Fruit fly (Drosophila melanogaster) whole organism, embryonic: ENCODE data around the gene Urm1.

ENCODE experiments used
- ATbp ChIP-seq: fragments of 200-800 bp; sonication (Bioruptor generic); optimal IDR thresholded peaks from 2 replicates; lab custom pipeline; 2017; ENCODE audit warnings: missing biosample characterization, mild to moderate bottlenecking, missing genetic modification characterization, missing genetic modification reagents
- Blimp-1 ChIP-seq: fragments of 200-800 bp; sonication (Bioruptor generic); optimal IDR thresholded peaks from 3 replicates; lab custom pipeline; 2018; ENCODE audit warnings: missing biosample characterization, missing genetic modification characterization, mild to moderate bottlenecking, moderate library complexity, missing genetic modification reagents
- CG10209 ChIP-seq: fragments of 200-800 bp; sonication (Bioruptor generic); optimal IDR thresholded peaks from 3 replicates; lab custom pipeline; 2017; ENCODE audit warnings: missing biosample characterization, mild to moderate bottlenecking, missing genetic modification characterization, missing genetic modification reagents
- CG10543 ChIP-seq: fragments of 200-800 bp; sonication (Bioruptor generic); optimal IDR thresholded peaks from 3 replicates; lab custom pipeline; 2017; ENCODE audit warnings: missing biosample characterization, mild to moderate bottlenecking, missing genetic modification characterization, moderate library complexity
- CG10654 ChIP-seq: fragments of 200-800 bp; sonication (Bioruptor generic); optimal IDR thresholded peaks from 2 replicates; lab custom pipeline; 2016; ENCODE audit warnings: missing biosample characterization, missing genetic modification characterization
- CG11456 ChIP-seq: fragments of 200-800 bp; sonication (Bioruptor generic); IDR thresholded peaks from 3 replicates; pipeline ENCODE4 v1.3.6; 2022; ENCODE audit warnings: missing biosample characterization, missing genetic modification characterization
- CG12071 ChIP-seq: fragments of 200-800 bp; sonication (Bioruptor generic); optimal IDR thresholded peaks from 3 replicates; lab custom pipeline; 2018; ENCODE audit warnings: missing biosample characterization, mild to moderate bottlenecking, missing genetic modification characterization
- CG12219 ChIP-seq: fragments of 200-800 bp; sonication (Bioruptor generic); optimal IDR thresholded peaks from 3 replicates; lab custom pipeline; 2018; ENCODE audit warnings: missing biosample characterization, mild to moderate bottlenecking, missing genetic modification characterization
- CG14050 ChIP-seq: fragments of 200-800 bp; sonication (Bioruptor generic); IDR thresholded peaks from 3 replicates; pipeline ENCODE4 v1.3.6; 2022; ENCODE audit warnings: missing biosample characterization, missing genetic modification characterization
- CG14965 ChIP-seq: fragments of 200-800 bp; sonication (Bioruptor generic); optimal IDR thresholded peaks from 2 replicates; lab custom pipeline; 2016; ENCODE audit warnings: missing biosample characterization, missing genetic modification characterization, borderline replicate concordance
- CG15073 ChIP-seq: fragments of 200-800 bp; sonication (Bioruptor generic); optimal IDR thresholded peaks from 2 replicates; lab custom pipeline; 2016; ENCODE audit warnings: missing biosample characterization, missing genetic modification characterization
- CG17359 ChIP-seq: fragments of 200-800 bp; sonication (Bioruptor generic); optimal IDR thresholded peaks from 3 replicates; lab custom pipeline; 2018; ENCODE audit warnings: missing biosample characterization, mild to moderate bottlenecking, missing genetic modification characterization, moderate library complexity
- CG18476 ChIP-seq: fragments of 200-800 bp; sonication (Bioruptor generic); optimal IDR thresholded peaks from 2 replicates; lab custom pipeline; 2016; ENCODE audit warnings: missing biosample characterization, mild to moderate bottlenecking, missing genetic modification characterization
- CG2678 ChIP-seq: fragments of 200-800 bp; sonication (Bioruptor generic); optimal IDR thresholded peaks from 3 replicates; lab custom pipeline; 2019; ENCODE audit warnings: missing biosample characterization, mild to moderate bottlenecking, missing genetic modification characterization, moderate library complexity
- CG30020 ChIP-seq: fragments of 200-800 bp; optimal IDR thresholded peaks from 2 replicates; lab custom pipeline; 2019; ENCODE audit warnings: missing biosample characterization, mild to moderate bottlenecking, missing genetic modification characterization, moderate library complexity
- CG30403 ChIP-seq: fragments of 200-800 bp; sonication (Bioruptor generic); optimal IDR thresholded peaks from 3 replicates; lab custom pipeline; 2016; ENCODE audit warnings: missing biosample characterization, missing genetic modification characterization
- CG30431 ChIP-seq: fragments of 200-800 bp; sonication (Bioruptor generic); optimal IDR thresholded peaks from 2 replicates; lab custom pipeline; 2017; ENCODE audit warnings: missing biosample characterization, missing genetic modification characterization
- CG31365 ChIP-seq: fragments of 200-800 bp; sonication (Bioruptor generic); optimal IDR thresholded peaks from 2 replicates; lab custom pipeline; 2018; ENCODE audit warnings: missing biosample characterization, mild to moderate bottlenecking, missing genetic modification characterization
- CG32767 ChIP-seq: fragments of 200-800 bp; sonication (Bioruptor generic); IDR thresholded peaks from 2 replicates; pipeline ENCODE4 v1.3.6; 2022; ENCODE audit warnings: missing biosample characterization, missing genetic modification characterization
- CG33213 ChIP-seq: fragments of 200-800 bp; sonication (Bioruptor generic); optimal IDR thresholded peaks from 3 replicates; lab custom pipeline; 2016; ENCODE audit warnings: missing biosample characterization, missing genetic modification characterization
- CG34376 ChIP-seq: fragments of 200-800 bp; sonication (Bioruptor generic); optimal IDR thresholded peaks from 2 replicates; lab custom pipeline; 2018; ENCODE audit warnings: missing biosample characterization, mild to moderate bottlenecking, missing genetic modification characterization
- CG7357 ChIP-seq: fragments of 200-800 bp; sonication (Bioruptor generic); IDR thresholded peaks from 3 replicates; pipeline ENCODE4 v1.3.6; 2022; ENCODE audit warnings: missing biosample characterization, missing genetic modification characterization
- CG7963 ChIP-seq: fragments of 200-800 bp; sonication (Bioruptor generic); IDR thresholded peaks from 3 replicates; pipeline ENCODE4 v1.3.6; 2022; ENCODE audit warnings: missing biosample characterization, missing genetic modification characterization; ENCODE audit not compliant: partially characterized antibody
- CG9797 ChIP-seq: fragments of 200-800 bp; sonication (Bioruptor generic); optimal IDR thresholded peaks from 3 replicates; lab custom pipeline; 2018; ENCODE audit warnings: missing biosample characterization, mild to moderate bottlenecking, missing genetic modification characterization
- CTCF ChIP-seq: fragments of 200-800 bp; sonication (Bioruptor generic); optimal IDR thresholded peaks from 2 replicates; lab custom pipeline; 2017; ENCODE audit warnings: missing biosample characterization, mild to moderate bottlenecking, missing genetic modification characterization, moderate library complexity
- CoRest ChIP-seq: fragments of 200-800 bp; sonication (Bioruptor generic); optimal IDR thresholded peaks from 3 replicates; lab custom pipeline; 2018; ENCODE audit warnings: missing biosample characterization, mild to moderate bottlenecking, missing genetic modification characterization, moderate library complexity
- Dfd ChIP-seq, 2 experiments: fragments of >200 bp; optimal IDR thresholded peaks; 2 replicates each; lab custom pipeline; 2017; ENCODE audit warnings: missing biosample characterization in 2 of 2, missing genetic modification characterization in 2 of 2
- Doc2 ChIP-seq: fragments of 200-800 bp; sonication (Bioruptor generic); IDR thresholded peaks from 2 replicates; pipeline ENCODE4 v1.3.6; 2022; ENCODE audit warnings: missing biosample characterization, missing genetic modification characterization
- Ets97D ChIP-seq: fragments of 200-800 bp; sonication (Bioruptor generic); optimal IDR thresholded peaks from 3 replicates; lab custom pipeline; 2016; ENCODE audit warnings: missing biosample characterization, missing genetic modification characterization
- Med ChIP-seq: fragments of 200-800 bp; sonication (Bioruptor generic); peaks from one replicate; lab custom pipeline; 2016; ENCODE audit warnings: missing biosample characterization, missing genetic modification characterization, mild to moderate bottlenecking, inconsistent platforms, moderate library complexity
- PHDP ChIP-seq: fragments of 200-800 bp; sonication (Bioruptor generic); optimal IDR thresholded peaks from 3 replicates; lab custom pipeline; 2018; ENCODE audit warnings: missing biosample characterization, mild to moderate bottlenecking, missing genetic modification characterization, moderate library complexity
- Ssrp ChIP-seq: fragments of 200-800 bp; sonication (Bioruptor generic); optimal IDR thresholded peaks from 2 replicates; lab custom pipeline; 2018; ENCODE audit warnings: missing biosample characterization, mild to moderate bottlenecking, missing genetic modification characterization, moderate library complexity
- ab ChIP-seq: fragments of 200-800 bp; sonication (Bioruptor generic); optimal IDR thresholded peaks from 2 replicates; lab custom pipeline; 2016; ENCODE audit warnings: missing biosample characterization, missing genetic modification characterization
- bowl ChIP-seq: fragments of 200-800 bp; sonication (Bioruptor generic); IDR thresholded peaks from 2 replicates; pipeline ENCODE4 v1.3.6; 2022; ENCODE audit warnings: missing biosample characterization, missing genetic modification characterization
- br ChIP-seq: fragments of >200 bp; optimal IDR thresholded peaks from 2 replicates; lab custom pipeline; 2017
- cato ChIP-seq: fragments of 200-800 bp; sonication (Bioruptor generic); optimal IDR thresholded peaks from 2 replicates; lab custom pipeline; 2016; ENCODE audit warnings: missing biosample characterization, missing genetic modification characterization, borderline replicate concordance
- cg ChIP-seq: fragments of 200-800 bp; sonication (Bioruptor generic); optimal IDR thresholded peaks from 3 replicates; lab custom pipeline; 2019; ENCODE audit warnings: missing biosample characterization, mild to moderate bottlenecking, missing genetic modification characterization, moderate library complexity
- emc ChIP-seq: fragments of 200-800 bp; sonication (Bioruptor generic); optimal IDR thresholded peaks from 2 replicates; lab custom pipeline; 2016; ENCODE audit warnings: missing biosample characterization, missing genetic modification characterization
- eve ChIP-seq, 2 experiments: fragments of >200 bp; optimal IDR thresholded peaks; 2 replicates each; lab custom pipeline; 2017; ENCODE audit warnings: missing biosample characterization in 2 of 2, missing genetic modification characterization in 2 of 2
- fd102C ChIP-seq: fragments of 200-800 bp; sonication (Bioruptor generic); optimal IDR thresholded peaks from 2 replicates; lab custom pipeline; 2018; ENCODE audit warnings: missing biosample characterization, mild to moderate bottlenecking, missing genetic modification characterization, moderate library complexity
- kah ChIP-seq: fragments of 200-800 bp; sonication (Bioruptor generic); optimal IDR thresholded peaks from 2 replicates; lab custom pipeline; 2018; ENCODE audit warnings: missing biosample characterization, mild to moderate bottlenecking, missing genetic modification characterization
- mld ChIP-seq: fragments of 200-800 bp; sonication (Bioruptor generic); IDR thresholded peaks from 3 replicates; pipeline ENCODE4 v1.3.6; 2022; ENCODE audit warnings: missing biosample characterization, missing genetic modification characterization; ENCODE audit not compliant: partially characterized antibody
- nerfin-2 ChIP-seq: fragments of 200-800 bp; sonication (Bioruptor generic); IDR thresholded peaks from 2 replicates; pipeline ENCODE4 v1.3.6; 2022; ENCODE audit warnings: missing biosample characterization, missing genetic modification characterization; ENCODE audit not compliant: partially characterized antibody
- onecut ChIP-seq: fragments of 200-800 bp; sonication (Bioruptor generic); IDR thresholded peaks from 2 replicates; pipeline ENCODE4 v1.3.6; 2022; ENCODE audit warnings: missing biosample characterization, missing genetic modification characterization
- pnt ChIP-seq: fragments of 200-800 bp; sonication (Bioruptor generic); optimal IDR thresholded peaks from 3 replicates; lab custom pipeline; 2016; ENCODE audit warnings: missing biosample characterization, missing genetic modification characterization
- sim ChIP-seq: fragments of 200-800 bp; sonication (Bioruptor generic); IDR thresholded peaks from 2 replicates; pipeline ENCODE4 v1.3.6; 2022; ENCODE audit warnings: missing biosample characterization, missing genetic modification characterization
- slbo ChIP-seq: fragments of 200-800 bp; sonication (Bioruptor generic); IDR thresholded peaks from 2 replicates; pipeline ENCODE4 v1.3.6; 2022; ENCODE audit warnings: missing biosample characterization, missing genetic modification characterization
- sob ChIP-seq: fragments of 200-800 bp; sonication (Bioruptor generic); IDR thresholded peaks from 2 replicates; pipeline ENCODE4 v1.3.6; 2022; ENCODE audit warnings: missing biosample characterization, missing genetic modification characterization
- sqz ChIP-seq: fragments of 200-800 bp; sonication (Bioruptor generic); optimal IDR thresholded peaks from 3 replicates; lab custom pipeline; 2018; ENCODE audit warnings: missing biosample characterization, mild to moderate bottlenecking, missing genetic modification characterization
- tll ChIP-seq, 2 experiments: fragments of 200-800 bp in 1 of 2; fragments of >200 bp in 1 of 2; sonication (Bioruptor generic) in 1 of 2; optimal IDR thresholded peaks; 2 replicates each; lab custom pipeline; 2017 to 2019; ENCODE audit warnings: missing biosample characterization in 2 of 2, missing genetic modification characterization in 2 of 2, mild to moderate bottlenecking in 1 of 2, moderate library complexity in 1 of 2

Urm1 gene

dm6 chr3L:7601122-7601841, 39.0 kb downstream of the Urm1 start (continued):
- no peak for TF ChIP-seq Ets97D (GFP tag; lab: Kevin White, UChicago)
- TF ChIP-seq br (lab: Kevin White, UChicago): no peak
- no peak for TF ChIP-seq CG34376 (GFP tag; lab: Kevin White, UChicago)
- TF ChIP-seq CG7963 (GFP tag; lab: Robert Waterston, UW): no peak
- TF ChIP-seq fd102C (GFP tag; lab: Kevin White, UChicago): no peak
- no peak for TF ChIP-seq tll (GFP tag; optimal IDR thresholded peaks at IDR 0.05; lab: Kevin White, UChicago)
- TF ChIP-seq CG33213 (GFP tag; lab: Kevin White, UChicago): no peak
- TF ChIP-seq kah (GFP tag; lab: Kevin White, UChicago): no peak
- no peak for TF ChIP-seq CG12219 (GFP tag; lab: Kevin White, UChicago)
- no peak for TF ChIP-seq CG30020
- no peak for TF ChIP-seq sob (GFP tag; lab: Robert Waterston, UW)
- no peak for TF ChIP-seq PHDP (tag; lab: Kevin White, UChicago)
- TF ChIP-seq CG10543: no peak
- TF ChIP-seq Blimp-1: peak; percentile 37
- no peak for TF ChIP-seq CG12071
- TF ChIP-seq pnt (GFP tag; lab: Kevin White, UChicago): no peak
- no peak for TF ChIP-seq nerfin-2 (GFP tag; lab: Robert Waterston, UW)
- 0 out of 2 replicates have a peak, but pooled peaks have one; percentile 8 for TF ChIP-seq sim (GFP tag; lab: Robert Waterston, UW)
- TF ChIP-seq CG11456 (GFP tag; lab: Robert Waterston, UW): no peak
- TF ChIP-seq CG30431 (GFP tag; lab: Kevin White, UChicago): no peak
- no peak for TF ChIP-seq Doc2 (GFP tag; lab: Robert Waterston, UW)
- peak; percentile 5 for TF ChIP-seq CG17359 (tag; lab: Kevin White, UChicago)
- TF ChIP-seq Med: peak; percentile 55
- TF ChIP-seq CG9797 (GFP tag; lab: Kevin White, UChicago): no peak
- TF ChIP-seq CG2678 (tag; lab: Kevin White, UChicago): peak; percentile 17
- TF ChIP-seq bowl (GFP tag; lab: Robert Waterston, UW): no peak
- TF ChIP-seq Ssrp (tag; lab: Kevin White, UChicago): no peak
- TF ChIP-seq ab: no peak
- no peak for TF ChIP-seq cg (GFP tag; lab: Kevin White, UChicago)
- TF ChIP-seq Dfd (GFP tag; optimal IDR thresholded peaks at IDR 0.05; lab: Kevin White, UChicago): no peak
- no peak for TF ChIP-seq CG15073 (GFP tag; lab: Kevin White, UChicago)
- no peak for TF ChIP-seq mld (GFP tag; lab: Robert Waterston, UW)
- TF ChIP-seq CG10209 (GFP tag; lab: Kevin White, UChicago): no peak
- no peak for TF ChIP-seq CG10654 (GFP tag; lab: Kevin White, UChicago)
- TF ChIP-seq CG14050 (GFP tag; lab: Robert Waterston, UW): 0 out of 3 replicates have a peak, but pooled peaks have one; percentile 22
- TF ChIP-seq CG14965 (GFP tag; lab: Kevin White, UChicago): no peak
- no peak for TF ChIP-seq sqz (GFP tag; lab: Kevin White, UChicago)
- TF ChIP-seq CG30403: peak; percentile 28
- TF ChIP-seq eve (GFP tag; optimal IDR thresholded peaks at IDR 0.05; lab: Kevin White, UChicago): peak in 1 of 2 experiments; percentile 26
- peak; percentile 28; the same call in 1 of the 2 replicates for TF ChIP-seq CG32767
- 0 out of 2 replicates have a peak, but pooled peaks have one; percentile 33 for TF ChIP-seq slbo (GFP tag; lab: Robert Waterston, UW)
- TF ChIP-seq CTCF (GFP tag; lab: Kevin White, UChicago): peak; percentile 87
- no peak for TF ChIP-seq CG18476 (GFP tag; lab: Kevin White, UChicago)
- TF ChIP-seq CG31365 (tag; lab: Kevin White, UChicago): no peak
- TF ChIP-seq CG7357 (GFP tag; lab: Robert Waterston, UW): 0 out of 3 replicates have a peak, but pooled peaks have one; percentile 18
- TF ChIP-seq cato (GFP tag; lab: Kevin White, UChicago): no peak
- no peak for TF ChIP-seq emc (GFP tag; lab: Kevin White, UChicago)
- peak; percentile 14 for TF ChIP-seq ATbp (GFP tag; lab: Kevin White, UChicago)
- no peak for TF ChIP-seq onecut (GFP tag; lab: Robert Waterston, UW)
- TF ChIP-seq CoRest (tag; lab: Kevin White, UChicago): no peak
